Fruit fly (Drosophila melanogaster): ENCODE measurements around the gene Mnt.
A peak's percentile ranks its signal among the peaks of the same experiment; 100 is the strongest.

The Mnt gene

dm6 chrX:3667199-3667671, 4.4 kb upstream of the Mnt start, which contains the start of gene Ilp7 (continued):
- TF ChIP-seq chn (GFP tag; optimal IDR thresholded peaks at IDR 0.05) = no peak
- TF ChIP-seq bab2 (GFP tag; optimal IDR thresholded peaks at IDR 0.05) = no peak
- no peak for TF ChIP-seq CG10274 (GFP tag; optimal IDR thresholded peaks at IDR 0.05)
- no peak for TF ChIP-seq CG12391 (tag; optimal IDR thresholded peaks at IDR 0.05)
- no peak for TF ChIP-seq dati (GFP tag; IDR thresholded peaks at IDR 0.05)
- TF ChIP-seq stwl (tag; optimal IDR thresholded peaks at IDR 0.05) = no peak
- TF ChIP-seq CG8359 (GFP tag; optimal IDR thresholded peaks at IDR 0.05; ENCODE audit: borderline replicate concordance) = no peak
- TF ChIP-seq CG9727 (GFP tag; optimal IDR thresholded peaks at IDR 0.05) = no peak
- no peak for TF ChIP-seq Mes4 (GFP tag; optimal IDR thresholded peaks at IDR 0.05)
- no peak for TF ChIP-seq CG10462 (GFP tag; optimal IDR thresholded peaks at IDR 0.05)
- TF ChIP-seq E2f1 (GFP tag; IDR thresholded peaks at IDR 0.05) = no peak
- peak; percentile 4 for TF ChIP-seq Xbp1 (GFP tag; optimal IDR thresholded peaks at IDR 0.05)
- TF ChIP-seq Blimp-1 (GFP tag; optimal IDR thresholded peaks at IDR 0.05) = peak; percentile 36
- no peak for TF ChIP-seq Neu2 (GFP tag; optimal IDR thresholded peaks at IDR 0.05; ENCODE audit: borderline replicate concordance)
- no peak for TF ChIP-seq Sry-δ (GFP tag; optimal IDR thresholded peaks at IDR 0.05)
- TF ChIP-seq Dip2 (GFP tag; IDR thresholded peaks at IDR 0.05) = no peak
- no peak for TF ChIP-seq dmrt11E (tag; optimal IDR thresholded peaks at IDR 0.05)
- no peak for TF ChIP-seq CG5180 (GFP tag; optimal IDR thresholded peaks at IDR 0.05)
- no peak for TF ChIP-seq HHEX (GFP tag; optimal IDR thresholded peaks at IDR 0.05)
- no peak for TF ChIP-seq CG2678 (tag; optimal IDR thresholded peaks at IDR 0.05)
- no peak for TF ChIP-seq CG14860 (GFP tag; IDR thresholded peaks at IDR 0.05; ENCODE audit: partially characterized antibody)
- no peak for TF ChIP-seq knrl (GFP tag; IDR thresholded peaks at IDR 0.05; ENCODE audit: partially characterized antibody)
- peak; percentile 1 for TF ChIP-seq CG2120 (GFP tag; optimal IDR thresholded peaks at IDR 0.05)
- TF ChIP-seq CG11456 (GFP tag; IDR thresholded peaks at IDR 0.05) = no peak
- TF ChIP-seq Ets65A (GFP tag) = peak; percentile 44

dm6 chrX:3672095-3672995, 744 bp downstream of the Mnt start:
- TF ChIP-seq CG12391 (tag; optimal IDR thresholded peaks at IDR 0.05) (peak; percentile 28), Dek (tag; optimal IDR thresholded peaks at IDR 0.05) (peak; percentile 59), CG7786 (GFP tag; optimal IDR thresholded peaks at IDR 0.05) (peak; percentile 76), CG15269 (tag; optimal IDR thresholded peaks at IDR 0.05) (peak; percentile 23), CG32767 (GFP tag; IDR thresholded peaks at IDR 0.05) (no peak), slbo (GFP tag; IDR thresholded peaks at IDR 0.05) (peak; percentile 86), Xbp1 (GFP tag; optimal IDR thresholded peaks at IDR 0.05) (peak; percentile 19), CG3281 (GFP tag; optimal IDR thresholded peaks at IDR 0.05) (peak; percentile 59), CG13775 (GFP tag; optimal IDR thresholded peaks at IDR 0.05) (peak; percentile 43), CG4617 (GFP tag; optimal IDR thresholded peaks at IDR 0.05; ENCODE audit: borderline replicate concordance) (no peak), B-H2 (GFP tag; optimal IDR thresholded peaks at IDR 0.05) (no peak), scrt (GFP tag; optimal IDR thresholded peaks at IDR 0.05) (peak; percentile 16), phol (tag; optimal IDR thresholded peaks at IDR 0.05) (no peak), Med (GFP tag) (peak; percentile 93), CG8478 (optimal IDR thresholded peaks at IDR 0.05) (no peak), Ravus (GFP tag; IDR thresholded peaks at IDR 0.05) (no peak; the same call in 1 of the 2 replicates), vvl (GFP tag; IDR thresholded peaks at IDR 0.05) (peak; percentile 83), CG11504 (tag; optimal IDR thresholded peaks at IDR 0.05) (peak; percentile 40), E2f2 (GFP tag; IDR thresholded peaks at IDR 0.05) (peak; percentile 19; the same call in 1 of the 2 replicates), CG9727 (GFP tag; optimal IDR thresholded peaks at IDR 0.05) (peak; percentile 37), CG7357 (GFP tag; IDR thresholded peaks at IDR 0.05) (no peak), schlank (tag; optimal IDR thresholded peaks at IDR 0.05) (peak; percentile 10), insv (GFP tag; optimal IDR thresholded peaks at IDR 0.05) (no peak), PHDP (tag; optimal IDR thresholded peaks at IDR 0.05) (peak; percentile 19), sim (GFP tag; IDR thresholded peaks at IDR 0.05) (no peak), E2f1 (GFP tag; IDR thresholded peaks at IDR 0.05) (peak; percentile 21; the same call in 1 of the 2 replicates), Gsc (GFP tag; IDR thresholded peaks at IDR 0.05) (no peak)
